Worm (Caenorhabditis elegans): ENCODE results near the gene F16F9.3.
"Not testable (repeated sequence)": the region's sequence is repeated elsewhere in the genome, so short reads cannot be mapped to it uniquely, and the experiment has no call there.

DNA sequence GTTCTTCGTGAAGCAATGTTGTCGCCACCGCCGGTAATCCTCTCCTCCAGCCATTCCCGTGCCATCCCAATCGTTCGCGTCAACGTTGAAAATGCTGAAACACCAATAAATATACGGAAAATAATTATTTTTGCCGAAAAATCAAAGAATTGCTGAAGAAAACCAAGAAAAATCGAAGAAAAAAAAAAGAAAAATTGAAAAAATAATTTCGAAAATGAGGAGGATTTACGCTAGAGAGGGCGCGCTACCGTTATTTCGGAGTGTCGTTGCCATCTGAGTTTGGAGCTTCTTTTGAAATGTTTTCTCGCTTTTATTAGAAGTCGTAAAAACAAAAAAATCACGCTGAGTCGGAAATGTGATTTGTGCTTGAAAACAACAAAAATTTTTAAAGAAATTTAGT, 46.7 kb upstream of the F16F9.3 start, which contains the start of gene F08F1.9:
- not testable (repeated sequence) for TF ChIP-seq daf-12 (tag; optimal IDR thresholded peaks at IDR 0.05); mxl-3 (GFP tag; optimal IDR thresholded peaks at IDR 0.05); lin-1 (GFP tag; IDR thresholded peaks at IDR 0.05); zag-1 (tag; optimal IDR thresholded peaks at IDR 0.05); nhr-77 (tag; optimal IDR thresholded peaks at IDR 0.05); ama-1 (optimal IDR thresholded peaks at IDR 0.05); nhr-76 (tag; optimal IDR thresholded peaks at IDR 0.05); hlh-30 (tag; optimal IDR thresholded peaks at IDR 0.05; ENCODE audit: insufficient read depth); ceh-20 (GFP tag; IDR thresholded peaks at IDR 0.05); snpc-4 (tag; optimal IDR thresholded peaks at IDR 0.05); nhr-48 (tag; optimal IDR thresholded peaks at IDR 0.05)
